Fruit fly (Drosophila melanogaster) whole organism, pupa: ENCODE data around the gene CG17572.

ENCODE experiments used
- CG32121 ChIP-seq: fragments of 200-800 bp; sonication (Bioruptor generic); IDR thresholded peaks from 2 replicates; pipeline ENCODE4 v1.3.6; 2022; ENCODE audit warnings: missing biosample characterization, missing genetic modification characterization
- EcR ChIP-seq: fragments of 200-800 bp; sonication (Bioruptor generic); optimal IDR thresholded peaks from 3 replicates; lab custom pipeline; 2019; ENCODE audit warnings: missing biosample characterization, missing genetic modification characterization, mild to moderate bottlenecking, moderate library complexity, missing genetic modification reagents
- Snoo ChIP-seq: fragments of 200-800 bp; sonication (Bioruptor generic); optimal IDR thresholded peaks from 3 replicates; lab custom pipeline; 2017; ENCODE audit warnings: missing biosample characterization, mild to moderate bottlenecking, missing genetic modification characterization, inconsistent platforms

DNA sequence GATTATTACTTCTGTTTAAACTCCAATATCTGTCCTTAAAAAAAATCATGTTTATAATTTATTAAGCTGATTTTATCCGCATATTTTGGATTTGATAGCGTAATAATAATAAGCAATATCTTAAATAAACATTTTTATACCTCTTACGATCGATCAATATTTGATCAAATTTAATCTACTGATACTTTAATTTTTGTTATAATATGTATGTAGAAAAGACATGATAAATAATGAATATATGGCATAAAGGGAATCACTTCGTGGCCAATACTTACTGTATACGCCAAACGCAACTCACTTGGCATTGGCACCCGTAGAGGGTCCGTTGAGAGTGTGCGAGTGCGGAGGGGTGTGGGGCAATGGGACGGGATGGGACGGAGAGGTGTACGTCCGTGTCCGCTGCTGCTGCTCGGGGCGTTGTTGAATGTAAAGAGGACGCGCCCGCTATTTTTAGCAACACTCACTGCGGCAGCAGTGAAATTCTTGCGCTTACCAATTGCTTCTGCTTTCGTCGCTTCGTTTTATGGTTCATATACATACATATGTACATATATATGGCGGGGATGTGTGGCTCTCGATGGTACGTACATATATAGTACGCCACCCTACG, 37.7 kb downstream of the CG17572 start:
- TF ChIP-seq Snoo (tag; lab: Kevin White, UChicago) (no peak), CG32121 (GFP tag; lab: Robert Waterston, UW) (peak; percentile 47; the same call in 1 of the 2 replicates), EcR (GFP tag; lab: Kevin White, UChicago) (no peak)
